Fruit fly (Drosophila melanogaster): Measurements from ENCODE around the gene CG18547.

dm6 chr3R:11989206-11989605 lies 9.0 kb upstream of the CG18547 start:
- TF ChIP-seq psq (GFP tag; optimal IDR thresholded peaks at IDR 0.05) (no peak), brk (GFP tag; optimal IDR thresholded peaks at IDR 0.05) (no peak), Abd-B (GFP tag; optimal IDR thresholded peaks at IDR 0.05) (no peak), rgr (GFP tag; optimal IDR thresholded peaks at IDR 0.05) (no peak), Hr78 (GFP tag; optimal IDR thresholded peaks at IDR 0.05) (no peak), HLH106 (tag; optimal IDR thresholded peaks at IDR 0.05) (no peak), Rel (GFP tag; optimal IDR thresholded peaks at IDR 0.05) (no peak), Rel (tag; optimal IDR thresholded peaks at IDR 0.05) (no peak), br (GFP tag; optimal IDR thresholded peaks at IDR 0.05) (no peak), h (GFP tag; optimal IDR thresholded peaks at IDR 0.05) (no peak)

Data from whole organism, wandering third instar larva.